Worm (Caenorhabditis elegans) whole organism, late embryonic: ENCODE data around the gene grl-5.
A peak's percentile ranks its signal among the peaks of the same experiment; 100 is the strongest.

Experiments used
- C38D4.7 ChIP-seq: fragments of 200-800 bp; sonication (Bioruptor generic); optimal IDR thresholded peaks from 2 replicates; lab custom pipeline; 2018; ENCODE audit warnings: mild to moderate bottlenecking, missing genetic modification characterization, moderate library complexity, missing compliant biosample characterization
- F13H6.1 ChIP-seq: sonication (generic microtip); optimal IDR thresholded peaks from 2 replicates; lab custom pipeline; 2016; ENCODE audit warnings: missing genetic modification characterization, missing compliant biosample characterization
- T23F11.4 ChIP-seq: fragments of 200-800 bp; sonication (Bioruptor generic); optimal IDR thresholded peaks from 2 replicates; lab custom pipeline; 2018; ENCODE audit warnings: mild to moderate bottlenecking, missing genetic modification characterization, missing compliant biosample characterization
- Y22D7AL.16 ChIP-seq: sonication (generic microtip); optimal IDR thresholded peaks from 2 replicates; lab custom pipeline; 2016; ENCODE audit warnings: missing genetic modification characterization, missing compliant biosample characterization
- ahr-1 ChIP-seq: sonication (generic microtip); optimal IDR thresholded peaks from 2 replicates; lab custom pipeline; 2016; ENCODE audit warnings: missing genetic modification characterization, missing compliant biosample characterization
- ama-1 ChIP-seq: fragments of 150-350 bp; optimal IDR thresholded peaks from 2 replicates; lab custom pipeline; 2014
- ceh-19 ChIP-seq: fragments of 200-800 bp; sonication (Bioruptor generic); optimal IDR thresholded peaks from 2 replicates; lab custom pipeline; 2018; ENCODE audit warnings: mild to moderate bottlenecking, missing genetic modification characterization, missing compliant biosample characterization
- ceh-2 ChIP-seq: sonication (generic microtip); optimal IDR thresholded peaks from 2 replicates; lab custom pipeline; 2016; ENCODE audit warnings: missing genotype, missing genetic modification characterization, missing compliant biosample characterization
- ceh-22 ChIP-seq: sonication (generic microtip); optimal IDR thresholded peaks from 2 replicates; lab custom pipeline; 2017; ENCODE audit warnings: missing biosample characterization, missing genetic modification characterization
- ceh-24 ChIP-seq: sonication (generic microtip); optimal IDR thresholded peaks from 2 replicates; lab custom pipeline; 2016; ENCODE audit warnings: mild to moderate bottlenecking, missing genetic modification characterization, missing compliant biosample characterization
- ceh-31 ChIP-seq: sonication (generic microtip); optimal IDR thresholded peaks from 2 replicates; lab custom pipeline; 2016; ENCODE audit warnings: missing genetic modification characterization, missing compliant biosample characterization
- ceh-34 ChIP-seq: sonication (generic microtip); optimal IDR thresholded peaks from 2 replicates; lab custom pipeline; 2016; ENCODE audit warnings: mild to moderate bottlenecking, missing genetic modification characterization, missing compliant biosample characterization
- ceh-48 ChIP-seq: sonication (generic microtip); optimal IDR thresholded peaks from 2 replicates; lab custom pipeline; 2016; ENCODE audit warnings: missing genetic modification characterization, inconsistent platforms, missing compliant biosample characterization
- ceh-6 ChIP-seq: fragments of 200-800 bp; sonication (Bioruptor generic); optimal IDR thresholded peaks from 2 replicates; lab custom pipeline; 2018; ENCODE audit warnings: mild to moderate bottlenecking, missing genetic modification characterization, missing compliant biosample characterization
- che-1 ChIP-seq: sonication (generic microtip); optimal IDR thresholded peaks from 2 replicates; lab custom pipeline; 2016; ENCODE audit warnings: mild to moderate bottlenecking, missing genetic modification characterization, missing compliant biosample characterization
- elt-2 ChIP-seq: sonication (generic microtip); optimal IDR thresholded peaks from 2 replicates; lab custom pipeline; 2016; ENCODE audit warnings: missing genetic modification reagents, missing genetic modification characterization, missing compliant biosample characterization
- fax-1 ChIP-seq: sonication (generic microtip); optimal IDR thresholded peaks from 2 replicates; lab custom pipeline; 2016; ENCODE audit warnings: missing genotype, missing genetic modification characterization, missing compliant biosample characterization
- fkh-10 ChIP-seq: fragments of 150-350 bp; optimal IDR thresholded peaks from 2 replicates; lab custom pipeline; 2014; ENCODE audit warnings: missing biosample characterization, missing genetic modification reagents, missing genetic modification characterization
- hlh-13 ChIP-seq: fragments of 200-800 bp; sonication (Bioruptor generic); optimal IDR thresholded peaks from 2 replicates; lab custom pipeline; 2018; ENCODE audit warnings: mild to moderate bottlenecking, missing genetic modification characterization, missing compliant biosample characterization
- hlh-15 ChIP-seq: sonication (generic microtip); optimal IDR thresholded peaks from 2 replicates; lab custom pipeline; 2016; ENCODE audit warnings: missing genetic modification characterization, missing compliant biosample characterization
- hlh-8 ChIP-seq: sonication (generic microtip); optimal IDR thresholded peaks from 2 replicates; lab custom pipeline; 2016; ENCODE audit warnings: missing genotype, missing genetic modification characterization, missing compliant biosample characterization
- lin-11 ChIP-seq: fragments of 200-800 bp; sonication (Bioruptor generic); optimal IDR thresholded peaks from 2 replicates; lab custom pipeline; 2018; ENCODE audit warnings: mild to moderate bottlenecking, missing genetic modification characterization, missing compliant biosample characterization
- madf-2 ChIP-seq: sonication (generic microtip); optimal IDR thresholded peaks from 2 replicates; lab custom pipeline; 2017; ENCODE audit warnings: missing genetic modification characterization, missing compliant biosample characterization
- mec-3 ChIP-seq: sonication (generic microtip); optimal IDR thresholded peaks from 2 replicates; lab custom pipeline; 2016; ENCODE audit warnings: borderline replicate concordance, missing genetic modification characterization, missing compliant biosample characterization
- nfya-1 ChIP-seq: sonication (generic microtip); optimal IDR thresholded peaks from 2 replicates; lab custom pipeline; 2017; ENCODE audit warnings: missing genetic modification characterization, mild to moderate bottlenecking, missing compliant biosample characterization, antibody characterized with exemption, moderate library complexity
- nhr-232 ChIP-seq: sonication (generic microtip); optimal IDR thresholded peaks from 2 replicates; lab custom pipeline; 2016; ENCODE audit warnings: missing genetic modification characterization, missing compliant biosample characterization
- npax-4 ChIP-seq: sonication (generic microtip); optimal IDR thresholded peaks from 2 replicates; lab custom pipeline; 2016; ENCODE audit warnings: missing genetic modification characterization, missing compliant biosample characterization
- odd-2 ChIP-seq: sonication (generic microtip); optimal IDR thresholded peaks from 2 replicates; lab custom pipeline; 2017; ENCODE audit warnings: antibody characterized with exemption, mild to moderate bottlenecking, missing genetic modification characterization, missing compliant biosample characterization
- pat-9 ChIP-seq: fragments of 200-800 bp; sonication (Bioruptor generic); optimal IDR thresholded peaks from 2 replicates; lab custom pipeline; 2018; ENCODE audit warnings: mild to moderate bottlenecking, missing genetic modification characterization, moderate library complexity, missing compliant biosample characterization
- pha-2 ChIP-seq: sonication (generic microtip); optimal IDR thresholded peaks from 2 replicates; lab custom pipeline; 2017; ENCODE audit warnings: mild to moderate bottlenecking, missing genetic modification characterization, missing compliant biosample characterization
- pha-4 ChIP-seq: fragments of 150-350 bp; optimal IDR thresholded peaks from 2 replicates; lab custom pipeline; 2018; ENCODE audit warnings: missing biosample characterization, missing genetic modification reagents, missing genetic modification characterization
- pros-1 ChIP-seq: fragments of 150-350 bp; optimal IDR thresholded peaks from 2 replicates; lab custom pipeline; 2014; ENCODE audit warnings: missing biosample characterization, missing genetic modification reagents, missing genetic modification characterization
- ref-2 ChIP-seq: sonication (generic microtip); optimal IDR thresholded peaks from 2 replicates; lab custom pipeline; 2016; ENCODE audit warnings: missing genetic modification characterization, missing compliant biosample characterization
- sdc-2 ChIP-seq: sonication (generic microtip); optimal IDR thresholded peaks from 2 replicates; lab custom pipeline; 2016; ENCODE audit warnings: missing genotype, missing genetic modification characterization, missing compliant biosample characterization
- sox-2 ChIP-seq: fragments of 200-800 bp; sonication (Bioruptor generic); IDR thresholded peaks from 2 replicates; pipeline ENCODE4 v1.3.6; 2022; ENCODE audit warnings: missing genetic modification reagents, missing genetic modification characterization, missing compliant biosample characterization
- unc-42 ChIP-seq: sonication (generic microtip); optimal IDR thresholded peaks from 2 replicates; lab custom pipeline; 2016; ENCODE audit warnings: missing genotype, missing genetic modification characterization, missing compliant biosample characterization
- ztf-16 ChIP-seq: sonication (generic microtip); optimal IDR thresholded peaks from 2 replicates; lab custom pipeline; 2017; ENCODE audit warnings: missing genetic modification characterization, missing compliant biosample characterization

The grl-5 gene

ce11 chrV:4414613-4415071, at the start of gene grl-5:
Gene grl-5 (minus strand): TSS chrV:4414663.
- TF ChIP-seq ahr-1 (tag; lab: Kevin White, UChicago) (no peak), ceh-31 (tag; lab: Kevin White, UChicago) (no peak), hlh-8 (tag; lab: Kevin White, UChicago) (no peak), hlh-15 (tag; lab: Kevin White, UChicago) (no peak), ceh-24 (no peak)

- TF ChIP-seq fax-1 = no peak
- no peak for TF ChIP-seq unc-42 (tag; lab: Kevin White, UChicago)
- TF ChIP-seq T23F11.4 (GFP tag; lab: Kevin White, UChicago) = no peak
- no peak for TF ChIP-seq Y22D7AL.16 (tag; lab: Kevin White, UChicago)
- no peak for TF ChIP-seq pha-4 (tag; lab: Kevin White, UChicago)
- TF ChIP-seq ceh-48 (tag; lab: Kevin White, UChicago) = no peak
- TF ChIP-seq ama-1 (lab: Kevin White, UChicago) = no peak
- no peak for TF ChIP-seq ceh-6 (GFP tag; lab: Kevin White, UChicago)
Measured at ce11 chrV:4454634-4455033, 40.2 kb upstream of the grl-5 start, which contains the start of gene gnrr-5. Gene gnrr-5 (minus strand): TSS chrV:4454734.

ce11 chrV:4450523-4451089, 36.1 kb upstream of the grl-5 start, which contains the start of gene rft-2:
Gene rft-2 (minus strand): TSS chrV:4450563.
- TF ChIP-seq sox-2 (GFP tag; lab: Robert Waterston, UW) = no peak
- TF ChIP-seq ceh-22 = no peak
- TF ChIP-seq unc-42 (tag; lab: Kevin White, UChicago) = peak; percentile 90
- TF ChIP-seq pat-9 = no peak
- peak; percentile 22 for TF ChIP-seq ceh-34 (tag; lab: Kevin White, UChicago)
- no peak for TF ChIP-seq sdc-2 (tag; lab: Kevin White, UChicago)
- no peak for TF ChIP-seq nhr-232 (tag; lab: Kevin White, UChicago)
- no peak for TF ChIP-seq ceh-19 (GFP tag; lab: Kevin White, UChicago)
- peak; percentile 70 for TF ChIP-seq elt-2 (tag; lab: Kevin White, UChicago)
- peak; percentile 15 for TF ChIP-seq nfya-1 (tag; lab: Kevin White, UChicago)
- peak; percentile 2 for TF ChIP-seq ceh-2 (tag; lab: Kevin White, UChicago)

ce11 chrV:4447637-4448036, 33.2 kb upstream of the grl-5 start:
- no peak for TF ChIP-seq ceh-24
- no peak for TF ChIP-seq pha-4 (tag; lab: Kevin White, UChicago)
- TF ChIP-seq ztf-16 = no peak
- TF ChIP-seq mec-3 (tag; lab: Kevin White, UChicago) = no peak
- no peak for TF ChIP-seq ceh-31 (tag; lab: Kevin White, UChicago)
- TF ChIP-seq F13H6.1 (tag; lab: Kevin White, UChicago) = no peak
- no peak for TF ChIP-seq sox-2 (GFP tag; lab: Robert Waterston, UW)
- TF ChIP-seq pha-2 (tag; lab: Kevin White, UChicago) = no peak
- no peak for TF ChIP-seq fax-1
- no peak for TF ChIP-seq hlh-13 (GFP tag; lab: Kevin White, UChicago)

- TF ChIP-seq hlh-15 (tag; lab: Kevin White, UChicago) (no peak), ref-2 (tag; lab: Kevin White, UChicago) (no peak), lin-11 (tag; lab: Kevin White, UChicago) (no peak), ceh-2 (tag; lab: Kevin White, UChicago) (no peak), madf-2 (tag; lab: Kevin White, UChicago) (no peak), sox-2 (GFP tag; lab: Robert Waterston, UW) (no peak), ceh-31 (tag; lab: Kevin White, UChicago) (no peak), pha-4 (tag; lab: Kevin White, UChicago) (no peak), fkh-10 (GFP tag; lab: Kevin White, UChicago) (no peak), ceh-34 (tag; lab: Kevin White, UChicago) (no peak), pros-1 (tag; lab: Kevin White, UChicago) (no peak), che-1 (no peak), nhr-232 (tag; lab: Kevin White, UChicago) (no peak), C38D4.7 (no peak), odd-2 (tag; lab: Kevin White, UChicago) (no peak), npax-4 (no peak)
Measured at ce11 chrV:4442749-4443381, 28.4 kb upstream of the grl-5 start, which contains the start of gene rft-1. Gene rft-1 (minus strand): TSS chrV:4443223.
